Fruit fly (Drosophila melanogaster): ENCODE measurements around the gene CG10435.
A peak's percentile ranks its signal among the peaks of the same experiment; 100 is the strongest.

The CG10435 gene

DNA sequence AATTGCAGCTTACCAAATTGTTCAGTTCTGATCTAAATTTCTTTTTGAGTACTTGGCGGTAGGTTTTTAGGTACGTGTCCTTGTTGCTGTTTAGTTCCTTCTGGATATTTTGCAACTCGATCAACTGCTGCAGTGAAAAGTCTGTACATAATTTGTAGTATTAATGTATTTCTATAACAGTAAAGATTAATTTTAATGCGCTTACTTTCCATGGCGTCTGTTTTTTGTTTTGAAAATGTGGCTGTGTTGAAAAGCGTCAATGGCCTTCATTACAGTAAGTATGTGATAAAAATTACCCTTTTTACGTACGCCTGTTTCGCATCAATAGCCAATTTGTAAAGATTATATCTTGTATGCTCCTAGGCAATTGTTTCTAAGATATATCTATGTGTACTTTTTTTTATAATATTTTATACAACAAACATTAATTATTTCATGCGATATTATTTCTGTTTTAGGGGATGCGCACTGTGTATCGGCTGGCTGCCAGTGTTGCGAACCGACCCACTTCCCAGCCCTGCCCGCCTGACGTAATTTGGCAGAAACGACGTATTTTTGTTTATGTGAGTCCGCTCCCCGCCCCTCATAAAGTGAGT lies 11.8 kb downstream of the CG10435 start, which contains the start of the genes Kmn2 and CG2698 (continued):
- TF ChIP-seq CG7368 (GFP tag; optimal IDR thresholded peaks at IDR 0.05) (peak; percentile 94), CG11294 (GFP tag; IDR thresholded peaks at IDR 0.05) (peak; percentile 95), CG3032 (tag; optimal IDR thresholded peaks at IDR 0.05) (peak; percentile 95), acj6 (GFP tag; optimal IDR thresholded peaks at IDR 0.05) (peak; percentile 97), CG16779 (tag; optimal IDR thresholded peaks at IDR 0.05) (peak; percentile 89), achi (GFP tag; optimal IDR thresholded peaks at IDR 0.05) (peak; percentile 96), Hr39 (GFP tag; optimal IDR thresholded peaks at IDR 0.05) (peak; percentile 93), CG11902 (GFP tag; optimal IDR thresholded peaks at IDR 0.05) (peak; percentile 96), CG15336 (GFP tag; IDR thresholded peaks at IDR 0.05) (peak; percentile 97), OdsH (GFP tag; optimal IDR thresholded peaks at IDR 0.05) (peak; percentile 97), CG6276 (GFP tag; optimal IDR thresholded peaks at IDR 0.05) (peak; percentile 92), Sox102F (GFP tag; optimal IDR thresholded peaks at IDR 0.05) (peak; percentile 95), CG6792 (GFP tag; optimal IDR thresholded peaks at IDR 0.05) (peak; percentile 96), Ets96B (tag; optimal IDR thresholded peaks at IDR 0.05) (peak; percentile 96), cyc (GFP tag; optimal IDR thresholded peaks at IDR 0.05) (peak; percentile 95), Met (GFP tag; optimal IDR thresholded peaks at IDR 0.05) (peak; percentile 96), Hr4 (GFP tag; optimal IDR thresholded peaks at IDR 0.05) (peak; percentile 95), dac (GFP tag; optimal IDR thresholded peaks at IDR 0.05) (peak; percentile 81), Gug (GFP tag; IDR thresholded peaks at IDR 0.05) (peak; percentile 95), salr (GFP tag; optimal IDR thresholded peaks at IDR 0.05) (peak; percentile 87 to 91), fd85E (GFP tag; optimal IDR thresholded peaks at IDR 0.05) (peak; percentile 88), Eip78C (GFP tag) (peak; percentile 98), CG1621 (tag; optimal IDR thresholded peaks at IDR 0.05) (peak; percentile 91), CG31627 (GFP tag; optimal IDR thresholded peaks at IDR 0.05) (peak; percentile 95), svp (GFP tag) (peak; percentile 98), CG34406 (GFP tag; optimal IDR thresholded peaks at IDR 0.05) (peak; percentile 96), Smox (GFP tag; optimal IDR thresholded peaks at IDR 0.05) (peak; percentile 95), pdm3 (GFP tag; optimal IDR thresholded peaks at IDR 0.05) (peak; percentile 94), spab (GFP tag; optimal IDR thresholded peaks at IDR 0.05) (no peak), Lpt (GFP tag; optimal IDR thresholded peaks at IDR 0.05) (peak; percentile 88), CG8319 (GFP tag; optimal IDR thresholded peaks at IDR 0.05) (peak; percentile 95), Sox14 (GFP tag; optimal IDR thresholded peaks at IDR 0.05) (peak; percentile 94), CG10669 (GFP tag; optimal IDR thresholded peaks at IDR 0.05) (peak; percentile 95), Eip75B (GFP tag; optimal IDR thresholded peaks at IDR 0.05) (peak; percentile 94), Sox15 (GFP tag; optimal IDR thresholded peaks at IDR 0.05) (peak; percentile 94), topi (GFP tag; optimal IDR thresholded peaks at IDR 0.05) (peak; percentile 96), vri (GFP tag; optimal IDR thresholded peaks at IDR 0.05) (peak; percentile 98)

DNA sequence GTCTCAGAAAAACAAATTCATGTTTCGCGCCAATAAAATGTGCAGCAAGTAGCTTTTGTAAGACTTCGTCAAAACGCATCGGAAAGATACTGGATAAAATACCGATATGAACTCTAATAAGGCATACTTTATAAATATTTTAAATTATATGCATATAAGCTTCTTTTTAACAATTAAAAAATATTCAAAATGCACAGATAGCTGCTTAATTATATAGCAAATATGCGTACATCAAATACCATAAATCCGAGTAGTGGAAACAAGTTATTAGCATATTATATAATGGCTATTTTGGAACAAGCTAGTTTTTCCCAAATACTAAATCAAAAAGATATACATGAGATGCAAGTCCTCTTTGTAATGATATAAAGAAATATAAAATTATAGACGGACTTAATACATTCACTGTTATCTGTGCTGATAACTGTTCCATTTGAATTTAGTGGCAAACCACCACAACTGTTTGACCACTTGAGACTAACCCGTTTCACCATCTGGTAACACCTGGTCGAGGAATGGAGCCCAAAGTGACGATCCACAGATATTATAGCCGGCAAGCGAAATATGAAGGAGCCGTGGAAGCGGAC lies 13.4 kb downstream of the CG10435 start, which contains the start of gene PIG-H:
Gene PIG-H (plus strand): TSS at position 303 of the 587 bp plus-strand sequence.
- TF ChIP-seq spab (GFP tag; optimal IDR thresholded peaks at IDR 0.05) = no peak
- no peak for TF ChIP-seq cyc (GFP tag; optimal IDR thresholded peaks at IDR 0.05)
- TF ChIP-seq CG7368 (GFP tag; optimal IDR thresholded peaks at IDR 0.05) = no peak
- TF ChIP-seq CG8319 (GFP tag; optimal IDR thresholded peaks at IDR 0.05) = no peak
- no peak for TF ChIP-seq CG3032 (tag; optimal IDR thresholded peaks at IDR 0.05)
- no peak for TF ChIP-seq CG6276 (GFP tag; optimal IDR thresholded peaks at IDR 0.05)
- no peak for TF ChIP-seq Ets96B (tag; optimal IDR thresholded peaks at IDR 0.05)
- TF ChIP-seq fd85E (GFP tag; optimal IDR thresholded peaks at IDR 0.05) = no peak
- no peak for TF ChIP-seq Eip78C (GFP tag)
- no peak for TF ChIP-seq CG16779 (tag; optimal IDR thresholded peaks at IDR 0.05)
- no peak for TF ChIP-seq CG3919 (GFP tag; optimal IDR thresholded peaks at IDR 0.05)
- no peak for TF ChIP-seq fd59A (GFP tag; optimal IDR thresholded peaks at IDR 0.05)
- no peak for TF ChIP-seq dac (GFP tag; optimal IDR thresholded peaks at IDR 0.05)
- TF ChIP-seq CG8119 (GFP tag; IDR thresholded peaks at IDR 0.05) = no peak
- TF ChIP-seq Hr39 (GFP tag; optimal IDR thresholded peaks at IDR 0.05) = peak; percentile 16
- TF ChIP-seq vri (GFP tag; optimal IDR thresholded peaks at IDR 0.05) = peak; percentile 84
- peak; percentile 16 for TF ChIP-seq esn (GFP tag; optimal IDR thresholded peaks at IDR 0.05)
- no peak for TF ChIP-seq ss (GFP tag; optimal IDR thresholded peaks at IDR 0.05)
- no peak for TF ChIP-seq Sox102F (GFP tag; optimal IDR thresholded peaks at IDR 0.05)
- TF ChIP-seq CG9139 (GFP tag; optimal IDR thresholded peaks at IDR 0.05) = no peak
- TF ChIP-seq fkh (GFP tag; optimal IDR thresholded peaks at IDR 0.05) = no peak
- TF ChIP-seq lz (GFP tag; optimal IDR thresholded peaks at IDR 0.05) = no peak
- TF ChIP-seq acj6 (GFP tag; optimal IDR thresholded peaks at IDR 0.05) = no peak
- no peak for TF ChIP-seq CG15336 (GFP tag; IDR thresholded peaks at IDR 0.05)
- TF ChIP-seq achi (GFP tag; optimal IDR thresholded peaks at IDR 0.05) = no peak
- peak; percentile 14 for TF ChIP-seq Sox14 (GFP tag; optimal IDR thresholded peaks at IDR 0.05)
- TF ChIP-seq topi (GFP tag; optimal IDR thresholded peaks at IDR 0.05) = no peak
- TF ChIP-seq CG32006 (GFP tag; optimal IDR thresholded peaks at IDR 0.05) = no peak
- TF ChIP-seq net (GFP tag; optimal IDR thresholded peaks at IDR 0.05) = no peak
- no peak for TF ChIP-seq Ets21C (GFP tag; optimal IDR thresholded peaks at IDR 0.05)

Data from whole organism, prepupa.